Worm (Caenorhabditis elegans) whole organism, L2 larva: ENCODE data around the gene ccm-2.

ENCODE experiments used
- Y55F3AM.14 ChIP-seq: fragments of 200-800 bp; sonication (Bioruptor generic); optimal IDR thresholded peaks from 2 replicates; lab custom pipeline; 2018; ENCODE audit warnings: mild to moderate bottlenecking, missing genetic modification characterization, missing compliant biosample characterization
- egl-27 ChIP-seq: sonication (generic microtip); optimal IDR thresholded peaks from 3 replicates; lab custom pipeline; 2017; ENCODE audit warnings: missing biosample characterization, missing genetic modification reagents, missing genetic modification characterization
- elt-1 ChIP-seq: fragments of 150-350 bp; optimal IDR thresholded peaks from 2 replicates; lab custom pipeline; 2014; ENCODE audit warnings: missing biosample characterization, missing genetic modification characterization
- mdl-1 ChIP-seq, 2 experiments: fragments of 150-350 bp in 1 of 2; sonication (generic microtip) in 1 of 2; optimal IDR thresholded peaks; 2 replicates each; lab custom pipeline; 2017; ENCODE audit warnings: missing biosample characterization in 2 of 2, missing genetic modification characterization in 2 of 2
- nhr-11 ChIP-seq: fragments of 150-350 bp; optimal IDR thresholded peaks from 2 replicates; lab custom pipeline; 2014; ENCODE audit warnings: missing biosample characterization, missing genetic modification characterization
- nhr-6 ChIP-seq: fragments of 150-350 bp; optimal IDR thresholded peaks from 2 replicates; lab custom pipeline; 2014; ENCODE audit warnings: missing biosample characterization, missing genetic modification characterization
- peb-1 ChIP-seq: fragments of 150-350 bp; optimal IDR thresholded peaks from 2 replicates; lab custom pipeline; 2014; ENCODE audit warnings: missing biosample characterization, missing genetic modification characterization
- snpc-4 ChIP-seq: fragments of 150-350 bp; optimal IDR thresholded peaks from 2 replicates; lab custom pipeline; 2014; ENCODE audit warnings: missing biosample characterization, missing genetic modification characterization
- unc-39 ChIP-seq: fragments of 150-350 bp; optimal IDR thresholded peaks from 2 replicates; lab custom pipeline; 2014; ENCODE audit warnings: missing biosample characterization, missing genetic modification characterization
- ztf-11 ChIP-seq: sonication (generic microtip); optimal IDR thresholded peaks from 2 replicates; lab custom pipeline; 2017; ENCODE audit warnings: missing biosample characterization, missing genetic modification characterization

DNA sequence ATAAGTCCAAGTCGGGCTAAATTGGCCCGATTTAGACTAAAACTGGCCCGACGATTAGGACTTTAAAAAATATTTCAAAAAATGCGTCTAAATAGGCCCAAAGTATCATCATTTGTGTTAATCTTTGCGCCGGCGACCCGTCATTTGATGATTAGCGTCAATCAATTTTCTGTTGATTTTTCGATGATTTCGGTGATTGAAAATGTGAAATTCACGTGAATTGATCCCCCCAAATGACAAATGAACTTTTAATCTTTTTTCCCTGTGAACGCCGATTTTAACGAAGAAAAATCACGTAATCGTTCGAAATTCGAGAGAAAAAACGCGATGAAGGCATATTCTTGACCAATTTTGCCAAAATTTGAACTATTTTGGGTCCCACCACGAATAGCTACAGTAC is 37.6 kb downstream of the ccm-2 start:
- TF ChIP-seq peb-1 (tag; lab: Kevin White, UChicago) (no peak), ztf-11 (no peak), nhr-11 (tag; lab: Kevin White, UChicago) (no peak), mdl-1 (tag; optimal IDR thresholded peaks at IDR 0.05; lab: Kevin White, UChicago) (no peak), Y55F3AM.14 (no peak), egl-27 (tag; lab: Kevin White, UChicago) (no peak), snpc-4 (no peak), elt-1 (tag; lab: Kevin White, UChicago) (no peak), unc-39 (tag; lab: Kevin White, UChicago) (no peak), nhr-6 (tag; lab: Kevin White, UChicago) (no peak)
